Fruit fly (Drosophila melanogaster) whole organism, larva: ENCODE data around the gene PH4alphaNE2.

ENCODE experiments used
- noc ChIP-seq: fragments of 200-800 bp; sonication (Bioruptor generic); optimal IDR thresholded peaks from 3 replicates; lab custom pipeline; 2019; ENCODE audit warnings: missing biosample characterization, mild to moderate bottlenecking, missing genetic modification characterization, moderate library complexity

Gene PH4alphaNE2

dm6 chr3R:30472331-30472730, 39.7 kb downstream of the PH4alphaNE2 start:
- TF ChIP-seq noc (tag; lab: Kevin White, UChicago) = no peak

dm6 chr3R:30470690-30471089, 41.3 kb downstream of the PH4alphaNE2 start:
- TF ChIP-seq noc (tag; lab: Kevin White, UChicago) = no peak

dm6 chr3R:30467062-30467461, 45.0 kb downstream of the PH4alphaNE2 start:
- no peak for TF ChIP-seq noc (tag; lab: Kevin White, UChicago)

- no peak for TF ChIP-seq noc (tag; lab: Kevin White, UChicago)
These were observed 45.5 kb downstream of the PH4alphaNE2 start for dm6 chr3R:30466515-30466914.

dm6 chr3R:30465775-30466494, 46.1 kb downstream of the PH4alphaNE2 start, which contains the start of gene PH4alphaEFB:
Gene PH4alphaEFB, plus strand, starts transcription at chr3R:30466050.
- no peak for TF ChIP-seq noc (tag; lab: Kevin White, UChicago)

- TF ChIP-seq noc (tag; lab: Kevin White, UChicago) = no peak
These were observed 47.8 kb downstream of the PH4alphaNE2 start for dm6 chr3R:30464244-30464643.

dm6 chr3R:30461608-30462243, 50.3 kb downstream of the PH4alphaNE2 start:
- TF ChIP-seq noc (tag; lab: Kevin White, UChicago) = peak; percentile 26

dm6 chr3R:30460187-30460586, 51.8 kb downstream of the PH4alphaNE2 start:
- TF ChIP-seq noc (tag; lab: Kevin White, UChicago) = no peak
